Worm (Caenorhabditis elegans) whole organism, late embryonic: Measurements from ENCODE around the gene F55G7.3.

Experiments used
- lim-6 ChIP-seq: sonication (generic microtip); optimal IDR thresholded peaks from 2 replicates; lab custom pipeline; 2016; ENCODE audit warnings: missing genetic modification characterization, missing compliant biosample characterization
- nfya-1 ChIP-seq: sonication (generic microtip); optimal IDR thresholded peaks from 2 replicates; lab custom pipeline; 2017; ENCODE audit warnings: missing genetic modification characterization, mild to moderate bottlenecking, missing compliant biosample characterization, antibody characterized with exemption, moderate library complexity
- pax-1 ChIP-seq: fragments of 150-350 bp; optimal IDR thresholded peaks from 2 replicates; lab custom pipeline; 2014; ENCODE audit warnings: missing biosample characterization, missing genetic modification characterization
- pqm-1 ChIP-seq: sonication (generic microtip); optimal IDR thresholded peaks from 2 replicates; lab custom pipeline; 2016; ENCODE audit warnings: missing genetic modification characterization, missing compliant biosample characterization
- rnt-1 ChIP-seq: sonication (generic microtip); optimal IDR thresholded peaks from 2 replicates; lab custom pipeline; 2016; ENCODE audit warnings: missing genetic modification characterization, missing compliant biosample characterization
- sox-2 ChIP-seq: fragments of 200-800 bp; sonication (Bioruptor generic); IDR thresholded peaks from 2 replicates; pipeline ENCODE4 v1.3.6; 2022; ENCODE audit warnings: missing genetic modification reagents, missing genetic modification characterization, missing compliant biosample characterization
- tbx-2 ChIP-seq: sonication (generic microtip); optimal IDR thresholded peaks from 2 replicates; lab custom pipeline; 2016; ENCODE audit warnings: missing genetic modification characterization, missing compliant biosample characterization

DNA sequence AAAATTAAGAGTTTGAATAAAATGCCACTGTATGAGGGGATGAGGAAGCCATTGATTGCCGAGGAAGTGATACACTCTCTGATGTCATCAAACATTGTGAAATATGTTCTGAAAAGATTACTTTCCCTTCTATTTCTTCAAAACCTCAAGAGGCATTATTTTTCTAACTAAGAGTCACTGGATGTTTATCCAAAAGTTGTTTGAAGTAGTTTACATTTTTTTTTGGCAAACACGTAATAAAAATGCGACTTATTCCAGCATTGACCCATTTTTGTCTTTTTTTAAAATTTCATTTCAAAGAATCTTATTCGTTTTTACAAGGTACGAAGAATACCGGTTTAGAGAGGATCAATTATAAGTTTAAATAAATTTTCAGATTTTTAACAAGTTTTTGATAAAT is 34.6 kb downstream of the F55G7.3 start, which contains the start of gene Y62H9A.11:
- no peak for TF ChIP-seq nfya-1 (tag; lab: Kevin White, UChicago)
- TF ChIP-seq tbx-2 (tag; lab: Kevin White, UChicago), result no peak
- TF ChIP-seq lim-6 (tag; lab: Kevin White, UChicago), result no peak
- no peak for TF ChIP-seq pqm-1 (tag; lab: Kevin White, UChicago)
- TF ChIP-seq rnt-1 (tag; lab: Kevin White, UChicago), result no peak
- TF ChIP-seq pax-1, result no peak
- TF ChIP-seq sox-2 (GFP tag; lab: Robert Waterston, UW), result no peak
